Worm (Caenorhabditis elegans): Measurements from ENCODE around the gene F25H8.2.

The F25H8.2 gene

ce11 chrIV:9933580-9933979, 1.5 kb downstream of the F25H8.2 start, which contains the start of gene spe-29:
TSS of gene spe-29 (plus strand) at chrIV:9933880.
- TF ChIP-seq nhr-129 (tag; optimal IDR thresholded peaks at IDR 0.05), result no peak
- no peak for TF ChIP-seq zag-1 (tag; optimal IDR thresholded peaks at IDR 0.05)
- no peak for TF ChIP-seq unc-39 (tag; optimal IDR thresholded peaks at IDR 0.05)
- TF ChIP-seq crh-2 (tag; optimal IDR thresholded peaks at IDR 0.05), result no peak
- no peak for TF ChIP-seq lin-11 (tag; optimal IDR thresholded peaks at IDR 0.05)
- no peak for TF ChIP-seq dmd-4 (tag; optimal IDR thresholded peaks at IDR 0.05)
- no peak for TF ChIP-seq ama-1 (optimal IDR thresholded peaks at IDR 0.05)
- no peak for TF ChIP-seq Y55F3AM.14 (GFP tag; optimal IDR thresholded peaks at IDR 0.05)

DNA sequence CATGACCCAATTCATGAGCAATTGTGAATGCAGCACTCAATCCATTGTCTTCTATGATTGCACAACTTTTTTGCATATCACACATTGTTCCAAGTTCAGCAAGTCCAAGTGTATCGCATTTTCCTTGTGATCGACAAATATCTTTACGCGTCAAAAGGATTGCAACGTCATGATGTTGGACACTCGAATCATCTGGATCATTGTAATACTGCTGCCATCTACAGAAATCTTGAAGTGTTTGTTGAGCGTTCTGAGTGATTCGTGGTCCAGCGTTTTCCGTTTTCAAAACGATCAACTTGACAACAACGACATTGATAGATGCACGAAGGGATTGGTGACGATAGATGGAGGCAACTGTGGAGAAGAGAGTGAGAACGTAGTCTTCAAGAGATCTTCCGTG, 11.2 kb downstream of the F25H8.2 start:
- TF ChIP-seq F13H6.1 (tag; optimal IDR thresholded peaks at IDR 0.05), result no peak
- TF ChIP-seq sem-4 (tag; optimal IDR thresholded peaks at IDR 0.05), result no peak
- TF ChIP-seq nhr-23 (tag; optimal IDR thresholded peaks at IDR 0.05), result no peak
- TF ChIP-seq mdl-1 (tag; optimal IDR thresholded peaks at IDR 0.05), result no peak
- TF ChIP-seq nhr-237 (tag; optimal IDR thresholded peaks at IDR 0.05), result no peak
- TF ChIP-seq sma-3 (GFP tag; optimal IDR thresholded peaks at IDR 0.05), result no peak
- TF ChIP-seq crh-2 (tag; optimal IDR thresholded peaks at IDR 0.05), result no peak
- no peak for TF ChIP-seq alr-1 (tag; optimal IDR thresholded peaks at IDR 0.05)
- TF ChIP-seq elt-3 (tag; optimal IDR thresholded peaks at IDR 0.05), result no peak
- no peak for TF ChIP-seq unc-39 (tag; optimal IDR thresholded peaks at IDR 0.05)
- no peak for TF ChIP-seq blmp-1 (tag; optimal IDR thresholded peaks at IDR 0.05; ENCODE audit: insufficient read depth)
- TF ChIP-seq fos-1 (tag; optimal IDR thresholded peaks at IDR 0.05), result no peak
- no peak for TF ChIP-seq ZK546.5 (tag; optimal IDR thresholded peaks at IDR 0.05)

ce11 chrIV:9944279-9944678, 12.2 kb downstream of the F25H8.2 start:
- TF ChIP-seq ceh-82 (tag; optimal IDR thresholded peaks at IDR 0.05) (no peak), unc-62 (GFP tag; optimal IDR thresholded peaks at IDR 0.05) (no peak), ztf-11 (tag; optimal IDR thresholded peaks at IDR 0.05) (no peak), crh-2 (tag; optimal IDR thresholded peaks at IDR 0.05) (no peak), elt-1 (tag; optimal IDR thresholded peaks at IDR 0.05) (no peak), snpc-4 (tag; optimal IDR thresholded peaks at IDR 0.05) (no peak), nhr-12 (tag; optimal IDR thresholded peaks at IDR 0.05) (no peak), nhr-129 (tag; optimal IDR thresholded peaks at IDR 0.05) (peak; percentile 15)

- TF ChIP-seq sem-4 (tag; optimal IDR thresholded peaks at IDR 0.05) (no peak), nhr-129 (tag; optimal IDR thresholded peaks at IDR 0.05) (peak; percentile 55), unc-39 (tag; optimal IDR thresholded peaks at IDR 0.05) (no peak), sma-9 (GFP tag; optimal IDR thresholded peaks at IDR 0.05) (peak; percentile 45), sma-9 (tag; optimal IDR thresholded peaks at IDR 0.05) (no peak), R02D3.7 (tag; optimal IDR thresholded peaks at IDR 0.05) (no peak), F13H6.1 (tag; optimal IDR thresholded peaks at IDR 0.05) (peak; percentile 28), nhr-21 (tag; optimal IDR thresholded peaks at IDR 0.05) (no peak)
Observed at ce11 chrIV:9948035-9948434, 16.0 kb downstream of the F25H8.2 start.

- no peak for TF ChIP-seq unc-55 (GFP tag; optimal IDR thresholded peaks at IDR 0.05)
- TF ChIP-seq nhr-11 (tag; optimal IDR thresholded peaks at IDR 0.05), result no peak
- TF ChIP-seq skn-1 (tag; optimal IDR thresholded peaks at IDR 0.05), result no peak
- TF ChIP-seq R02D3.7 (tag; optimal IDR thresholded peaks at IDR 0.05), result no peak
- TF ChIP-seq peb-1 (tag; optimal IDR thresholded peaks at IDR 0.05), result no peak
- TF ChIP-seq lin-13 (GFP tag; optimal IDR thresholded peaks at IDR 0.05), result no peak
- no peak for TF ChIP-seq aly-2 (tag; optimal IDR thresholded peaks at IDR 0.05)
- no peak for TF ChIP-seq zag-1 (tag; optimal IDR thresholded peaks at IDR 0.05)
- no peak for TF ChIP-seq F13H6.1 (tag; optimal IDR thresholded peaks at IDR 0.05)
Observed at ce11 chrIV:9953333-9953732, 21.3 kb downstream of the F25H8.2 start, which contains the start of gene gon-1. TSS of gene gon-1 (minus strand) at chrIV:9953433.

- TF ChIP-seq crh-2 (tag; optimal IDR thresholded peaks at IDR 0.05) (peak; percentile 56), sem-4 (tag; optimal IDR thresholded peaks at IDR 0.05) (no peak)
Observed at ce11 chrIV:9963945-9964344, 31.9 kb downstream of the F25H8.2 start, which contains the start of gene T13H10.2. TSS of gene T13H10.2 (plus strand) at chrIV:9964245.
